Fruit fly (Drosophila melanogaster): ENCODE measurements around the gene Josd.

Gene Josd

dm6 chrX:6255414-6255915, 5.5 kb upstream of the Josd start, which contains the start of the genes Rbcn-3A and Spx (continued):
- TF ChIP-seq ken (GFP tag; IDR thresholded peaks at IDR 0.05) (no peak), CG11456 (GFP tag; IDR thresholded peaks at IDR 0.05) (0 out of 3 replicates have a peak, but pooled peaks have one; percentile 48), dmrt99B (tag; optimal IDR thresholded peaks at IDR 0.05) (no peak), ap (GFP tag; IDR thresholded peaks at IDR 0.05) (no peak), chn (GFP tag; optimal IDR thresholded peaks at IDR 0.05) (no peak), lilli (GFP tag; optimal IDR thresholded peaks at IDR 0.05) (peak; percentile 32), bowl (GFP tag; IDR thresholded peaks at IDR 0.05) (no peak), Trl (optimal IDR thresholded peaks at IDR 0.05) (no peak), Trl (GFP tag; optimal IDR thresholded peaks at IDR 0.05) (no peak), caup (GFP tag; optimal IDR thresholded peaks at IDR 0.05; ENCODE audit: severe bottlenecking) (no peak), ac (GFP tag; optimal IDR thresholded peaks at IDR 0.05) (no peak), CG1832 (GFP tag; optimal IDR thresholded peaks at IDR 0.05) (no peak), ERR (GFP tag; optimal IDR thresholded peaks at IDR 0.05) (no peak), dpn (GFP tag; optimal IDR thresholded peaks at IDR 0.05) (peak in 1 of 2 experiments; percentile 44), Mes4 (GFP tag; optimal IDR thresholded peaks at IDR 0.05) (no peak), CG18011 (GFP tag; optimal IDR thresholded peaks at IDR 0.05) (no peak), ash1 (GFP tag; optimal IDR thresholded peaks at IDR 0.05) (no peak), Chrac-16 (GFP tag; optimal IDR thresholded peaks at IDR 0.05) (no peak), crc (GFP tag; optimal IDR thresholded peaks at IDR 0.05) (no peak), fd102C (GFP tag; optimal IDR thresholded peaks at IDR 0.05) (no peak), CG32532 (GFP tag; IDR thresholded peaks at IDR 0.05) (peak; percentile 47), nom (GFP tag; optimal IDR thresholded peaks at IDR 0.05) (no peak), CG33557 (GFP tag; optimal IDR thresholded peaks at IDR 0.05) (peak; percentile 24), CG8281 (tag; optimal IDR thresholded peaks at IDR 0.05) (no peak), org-1 (GFP tag; optimal IDR thresholded peaks at IDR 0.05) (no peak), CG11696 (GFP tag; IDR thresholded peaks at IDR 0.05) (no peak), disco-r (GFP tag; optimal IDR thresholded peaks at IDR 0.05) (no peak), H15 (GFP tag; IDR thresholded peaks at IDR 0.05) (no peak), Oaz (GFP tag; IDR thresholded peaks at IDR 0.05) (no peak), aop (GFP tag; IDR thresholded peaks at IDR 0.05) (no peak), crol (GFP tag; IDR thresholded peaks at IDR 0.05) (no peak), Med (GFP tag) (no peak), toy (GFP tag; IDR thresholded peaks at IDR 0.05) (no peak), CG6683 (GFP tag; optimal IDR thresholded peaks at IDR 0.05) (no peak), HLH4C (GFP tag; IDR thresholded peaks at IDR 0.05; ENCODE audit: partially characterized antibody) (peak; percentile 92), Atf6 (GFP tag; IDR thresholded peaks at IDR 0.05) (no peak), CG14014 (GFP tag; IDR thresholded peaks at IDR 0.05) (no peak), Meics (GFP tag; optimal IDR thresholded peaks at IDR 0.05) (peak; percentile 12), CG10543 (GFP tag; optimal IDR thresholded peaks at IDR 0.05) (peak; percentile 16), sens-2 (GFP tag; IDR thresholded peaks at IDR 0.05) (no peak), kni (GFP tag; optimal IDR thresholded peaks at IDR 0.05) (no peak), ase (GFP tag; IDR thresholded peaks at IDR 0.05) (no peak), Six4 (GFP tag; optimal IDR thresholded peaks at IDR 0.05) (no peak), tna (GFP tag; IDR thresholded peaks at IDR 0.05; ENCODE audit: partially characterized antibody) (peak; percentile 70), Sox102F (GFP tag; optimal IDR thresholded peaks at IDR 0.05) (peak; percentile 49), Gsc (GFP tag; IDR thresholded peaks at IDR 0.05) (no peak), Drgx (GFP tag; IDR thresholded peaks at IDR 0.05) (no peak), Side (GFP tag; optimal IDR thresholded peaks at IDR 0.05) (no peak), CG6272 (GFP tag; IDR thresholded peaks at IDR 0.05) (0 out of 2 replicates have a peak, but pooled peaks have one; percentile 18), ham (GFP tag; IDR thresholded peaks at IDR 0.05) (no peak), sob (GFP tag; IDR thresholded peaks at IDR 0.05) (peak; percentile 28; the same call in 1 of the 2 replicates), CG9932 (GFP tag; IDR thresholded peaks at IDR 0.05) (peak; percentile 63)
